Fruit fly (Drosophila melanogaster): ENCODE measurements around the gene tgy.

dm6 chrX:19081365-19081764 lies 45.8 kb downstream of the tgy start, which contains the start of gene CG14191:
- TF ChIP-seq Hr78 (GFP tag; optimal IDR thresholded peaks at IDR 0.05) (no peak), psq (GFP tag; optimal IDR thresholded peaks at IDR 0.05) (no peak), h (GFP tag; optimal IDR thresholded peaks at IDR 0.05) (no peak)
